Fruit fly (Drosophila melanogaster): ENCODE results near the gene Obp18a.

Gene Obp18a

DNA sequence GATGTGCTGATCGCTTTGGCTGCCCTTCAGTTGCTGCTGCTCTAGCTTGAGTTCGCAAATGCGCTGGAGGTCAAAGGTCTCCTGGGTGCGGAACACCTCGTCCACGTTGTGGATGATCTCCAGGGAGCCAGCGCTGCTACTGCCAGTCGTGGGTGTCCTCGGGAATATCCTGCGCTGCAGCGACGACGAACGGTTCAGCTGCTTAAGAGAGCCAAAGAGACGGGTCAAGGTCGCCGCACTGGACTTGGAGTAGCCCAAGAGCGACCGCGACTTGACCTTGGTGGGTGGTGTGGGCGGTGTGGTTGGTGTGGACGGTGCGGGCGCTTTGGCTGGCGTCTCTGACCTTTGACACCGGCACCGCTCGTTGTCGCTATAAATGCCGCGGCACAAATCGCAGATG, 18.6 kb upstream of the Obp18a start:
- TF ChIP-seq psq (optimal IDR thresholded peaks at IDR 0.05) (no peak), h (optimal IDR thresholded peaks at IDR 0.05) (no peak), ttk (optimal IDR thresholded peaks at IDR 0.05) (no peak), Sin3A (optimal IDR thresholded peaks at IDR 0.05) (no peak), insv (optimal IDR thresholded peaks at IDR 0.05) (no peak), Myc (optimal IDR thresholded peaks at IDR 0.05) (no peak)

DNA sequence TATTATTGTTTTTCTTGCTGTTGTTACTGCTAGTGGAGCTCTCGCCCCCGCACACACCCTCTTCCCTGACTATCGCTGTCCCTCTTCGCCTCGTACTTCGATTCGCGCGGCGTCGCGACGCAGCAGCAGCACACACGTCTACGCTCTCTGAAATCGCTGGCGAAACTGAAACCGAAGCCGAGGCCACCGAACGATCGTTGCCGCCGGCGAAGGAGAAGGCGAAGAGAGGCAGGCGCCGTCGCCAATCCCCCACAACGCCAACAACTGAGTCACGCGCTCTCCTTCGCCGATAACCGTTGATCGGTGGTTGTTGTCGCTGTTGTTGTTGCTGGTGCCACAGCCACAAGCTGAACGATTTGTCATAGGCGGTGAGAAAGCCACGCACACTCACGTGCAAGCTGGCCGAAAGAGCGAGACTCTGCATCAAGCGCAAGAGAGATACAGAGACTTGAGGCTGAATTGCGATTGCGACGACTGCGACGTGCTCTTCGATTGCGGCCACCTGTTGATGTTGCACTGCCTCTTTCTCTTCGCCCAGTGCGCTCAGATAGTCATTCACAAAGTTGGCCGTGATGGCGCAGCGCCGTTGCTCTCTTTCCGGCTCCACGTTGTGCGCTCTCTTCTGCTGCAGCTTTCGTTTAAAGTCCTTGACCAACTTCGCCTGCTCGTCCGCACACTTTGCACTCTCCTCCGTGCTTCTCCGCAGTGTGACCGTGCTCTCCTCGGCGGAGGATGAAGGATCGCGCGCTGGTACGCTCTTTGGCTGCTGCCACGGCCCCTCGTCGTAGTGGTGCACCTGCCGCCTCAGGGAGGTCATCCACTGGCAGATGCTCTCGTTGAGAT, 17.8 kb upstream of the Obp18a start:
- TF ChIP-seq Sin3A (optimal IDR thresholded peaks at IDR 0.05) (no peak), h (optimal IDR thresholded peaks at IDR 0.05) (no peak), ttk (optimal IDR thresholded peaks at IDR 0.05) (no peak), insv (optimal IDR thresholded peaks at IDR 0.05) (no peak), psq (optimal IDR thresholded peaks at IDR 0.05) (no peak), Myc (optimal IDR thresholded peaks at IDR 0.05) (no peak)

DNA sequence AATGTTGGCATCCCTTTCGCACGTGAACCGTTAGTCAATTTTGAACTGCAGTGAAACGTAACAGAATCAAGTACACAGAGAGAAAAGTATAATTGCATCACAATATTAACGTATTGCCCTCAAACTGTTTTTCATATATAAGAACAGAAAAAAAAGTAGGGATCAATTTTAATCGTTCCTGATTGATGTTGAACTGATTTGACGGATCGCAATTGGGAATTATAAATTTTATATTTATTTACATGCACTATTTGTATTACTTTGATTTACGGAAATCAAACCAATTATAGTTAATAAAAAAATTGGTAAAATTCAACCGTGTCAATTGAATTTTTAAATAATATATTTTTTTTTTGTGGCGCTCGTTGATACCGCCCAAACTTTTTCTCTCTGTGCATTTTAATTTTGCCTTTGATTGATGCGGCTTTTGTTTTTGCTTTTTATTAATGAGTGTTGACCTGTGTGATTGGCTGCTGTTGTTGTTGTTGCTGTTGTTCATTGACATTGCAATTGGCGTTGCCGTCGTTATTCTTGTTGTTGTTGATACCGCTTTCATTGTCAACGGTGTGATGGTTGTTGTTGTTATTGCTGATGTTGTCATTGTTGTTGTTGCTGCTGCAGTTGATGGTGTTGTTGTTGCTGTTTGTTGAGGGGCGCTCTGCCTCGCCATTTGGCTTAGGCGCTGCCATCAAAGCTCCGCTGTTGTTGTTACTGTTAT, 17.1 kb upstream of the Obp18a start:
- no peak for TF ChIP-seq Sin3A (optimal IDR thresholded peaks at IDR 0.05)
- no peak for TF ChIP-seq h (optimal IDR thresholded peaks at IDR 0.05)
- TF ChIP-seq ttk (optimal IDR thresholded peaks at IDR 0.05): no peak
- TF ChIP-seq psq (optimal IDR thresholded peaks at IDR 0.05): no peak
- no peak for TF ChIP-seq Myc (optimal IDR thresholded peaks at IDR 0.05)
- TF ChIP-seq insv (optimal IDR thresholded peaks at IDR 0.05): no peak

DNA sequence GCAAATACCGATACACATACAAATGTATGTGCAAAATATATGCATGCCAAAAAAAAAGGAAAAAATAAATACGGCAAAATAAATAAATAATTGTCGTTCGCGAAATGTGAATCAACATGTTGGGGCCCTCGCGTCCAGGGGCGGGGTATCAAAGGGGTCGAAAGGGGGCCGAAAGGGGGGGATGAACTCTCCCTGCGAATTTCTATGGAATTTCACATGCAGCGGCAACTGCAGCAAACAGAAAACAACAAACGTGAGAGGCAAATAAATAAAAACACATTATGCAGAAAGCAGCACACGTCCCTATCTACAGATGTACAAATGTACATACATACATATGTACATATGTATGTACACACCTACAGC, 13.8 kb upstream of the Obp18a start:
- TF ChIP-seq ttk (optimal IDR thresholded peaks at IDR 0.05): no peak
- no peak for TF ChIP-seq Sin3A (optimal IDR thresholded peaks at IDR 0.05)
- TF ChIP-seq insv (optimal IDR thresholded peaks at IDR 0.05): no peak
- no peak for TF ChIP-seq h (optimal IDR thresholded peaks at IDR 0.05)
- TF ChIP-seq Myc (optimal IDR thresholded peaks at IDR 0.05): no peak
- TF ChIP-seq psq (optimal IDR thresholded peaks at IDR 0.05): no peak

DNA sequence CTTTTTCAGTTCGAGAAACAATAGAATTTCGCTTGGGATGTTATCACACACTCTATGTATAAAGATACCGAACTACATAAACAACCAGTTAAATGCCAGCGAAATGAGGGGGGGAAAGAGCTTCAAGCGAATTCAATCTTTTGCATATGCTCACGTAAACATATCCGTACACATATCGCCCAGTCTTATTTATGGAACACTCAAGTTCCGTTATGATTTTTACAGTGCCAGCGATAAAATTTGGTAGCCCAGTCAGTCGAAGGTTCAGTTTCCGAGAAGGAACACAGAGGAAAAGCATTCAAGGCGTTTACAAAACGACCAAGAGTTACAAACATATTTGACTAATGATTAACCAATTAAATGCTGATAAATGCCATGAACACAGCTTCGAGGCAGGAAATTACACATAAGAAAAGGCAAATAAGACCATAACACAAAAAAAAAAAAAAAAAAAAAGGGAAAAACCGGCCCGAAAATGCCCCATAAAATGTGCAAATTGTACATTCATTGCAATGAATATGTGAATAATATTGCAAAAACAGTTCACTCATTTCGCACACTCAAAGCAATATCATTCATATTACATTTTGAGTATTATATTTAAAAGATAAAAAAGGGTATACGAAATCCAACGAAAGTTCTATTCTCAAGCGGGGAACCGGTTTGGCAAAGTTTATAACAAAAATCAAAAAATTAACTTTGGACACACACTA, 13.3 kb upstream of the Obp18a start:
- TF ChIP-seq insv (optimal IDR thresholded peaks at IDR 0.05) (no peak), psq (optimal IDR thresholded peaks at IDR 0.05) (no peak), Sin3A (optimal IDR thresholded peaks at IDR 0.05) (no peak), ttk (optimal IDR thresholded peaks at IDR 0.05) (no peak)

DNA sequence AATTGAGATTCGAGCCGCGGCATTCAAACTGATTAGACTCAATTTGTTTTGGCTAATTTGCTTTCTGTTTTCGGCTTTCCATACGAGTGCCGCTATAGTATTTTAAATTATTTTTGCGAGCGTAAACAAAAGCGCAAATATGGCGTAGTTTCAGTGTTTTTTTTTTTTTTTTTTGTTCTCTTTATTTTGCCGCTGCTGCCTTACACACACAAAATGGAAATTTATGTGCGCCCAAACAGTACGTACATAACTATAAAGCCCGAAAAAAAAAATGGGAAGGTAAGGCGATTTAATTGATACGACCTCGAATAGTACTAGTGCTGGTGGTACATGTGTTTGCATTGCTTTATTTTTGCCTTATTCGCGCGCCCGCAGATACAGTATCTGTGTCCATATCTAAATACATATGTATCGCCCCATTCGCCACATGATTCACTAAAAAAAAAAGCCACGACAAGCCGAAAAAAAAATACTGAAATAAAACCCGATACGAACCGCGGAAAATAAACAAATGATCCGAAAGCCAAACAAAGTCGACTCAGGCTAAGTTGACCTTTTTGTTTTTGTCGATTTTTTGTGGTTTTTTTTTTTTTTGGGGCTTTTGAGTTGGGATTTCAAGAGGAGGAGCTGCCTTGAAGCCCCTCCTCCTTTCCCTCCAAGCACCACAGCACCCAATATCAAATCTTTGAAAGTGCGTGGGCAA, 12.4 kb upstream of the Obp18a start:
- no peak for TF ChIP-seq h (optimal IDR thresholded peaks at IDR 0.05)
- TF ChIP-seq Sin3A (optimal IDR thresholded peaks at IDR 0.05): no peak
- no peak for TF ChIP-seq insv (optimal IDR thresholded peaks at IDR 0.05)
- no peak for TF ChIP-seq psq (optimal IDR thresholded peaks at IDR 0.05)
- TF ChIP-seq Myc (optimal IDR thresholded peaks at IDR 0.05): no peak
- no peak for TF ChIP-seq ttk (optimal IDR thresholded peaks at IDR 0.05)

DNA sequence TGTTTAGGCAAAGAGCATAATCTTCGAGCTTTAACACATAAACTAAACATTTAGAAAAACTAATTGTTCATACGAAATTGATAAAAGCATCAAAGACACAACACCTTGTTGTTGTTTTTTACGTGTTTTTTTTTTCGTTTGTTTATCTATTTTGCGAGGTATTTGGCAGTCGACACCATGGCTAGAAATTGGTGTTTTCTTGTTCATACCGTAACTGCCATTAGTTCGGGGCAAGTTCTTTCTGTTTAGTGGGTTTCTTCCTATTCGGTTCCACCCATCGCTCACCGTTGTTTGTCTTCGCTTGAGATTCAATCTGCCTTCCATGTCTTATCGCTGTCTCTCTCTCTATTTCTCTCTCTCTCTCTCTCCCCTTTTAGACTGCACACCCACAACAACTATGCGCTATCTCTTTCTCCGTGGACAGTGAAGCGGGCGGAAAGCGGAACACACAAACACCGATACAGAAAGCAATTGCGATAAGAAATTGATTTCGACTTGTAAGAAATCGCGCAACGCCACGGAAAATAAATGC, 10.8 kb upstream of the Obp18a start:
- TF ChIP-seq insv (optimal IDR thresholded peaks at IDR 0.05): no peak
- TF ChIP-seq psq (optimal IDR thresholded peaks at IDR 0.05): no peak
- TF ChIP-seq ttk (optimal IDR thresholded peaks at IDR 0.05): no peak
- TF ChIP-seq h (optimal IDR thresholded peaks at IDR 0.05): no peak
- TF ChIP-seq Sin3A (optimal IDR thresholded peaks at IDR 0.05): no peak

DNA sequence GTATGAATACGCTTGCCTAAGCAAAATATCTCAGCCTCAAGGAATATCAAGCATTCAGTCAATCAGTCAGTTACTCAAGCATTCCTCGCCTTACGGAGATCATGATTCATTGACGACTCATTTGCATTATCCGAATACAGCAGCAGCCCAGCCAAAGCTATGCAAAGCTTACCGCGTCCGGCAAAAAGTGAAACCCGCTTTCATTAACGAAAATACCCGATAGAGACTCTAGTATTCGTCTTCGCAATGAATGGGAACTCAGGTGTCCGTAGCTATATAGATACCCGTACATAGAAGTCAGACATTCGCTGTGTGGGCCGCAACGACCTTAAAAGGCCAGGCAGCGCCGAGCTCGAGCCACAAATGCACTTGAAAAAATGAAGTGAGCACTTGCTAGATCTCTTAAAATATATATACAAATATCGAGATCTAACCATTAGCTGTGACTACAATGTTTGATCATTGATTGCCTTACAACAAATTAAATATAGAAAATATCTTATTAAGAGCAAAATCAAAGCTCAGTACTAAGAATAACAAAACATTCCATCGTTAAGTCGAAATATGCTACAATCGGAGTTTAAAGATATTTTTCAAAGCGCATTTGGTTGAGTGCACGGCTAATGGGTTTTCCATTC, 9.2 kb upstream of the Obp18a start:
- no peak for TF ChIP-seq Sin3A (optimal IDR thresholded peaks at IDR 0.05)
- no peak for TF ChIP-seq psq (optimal IDR thresholded peaks at IDR 0.05)
- no peak for TF ChIP-seq ttk (optimal IDR thresholded peaks at IDR 0.05)

DNA sequence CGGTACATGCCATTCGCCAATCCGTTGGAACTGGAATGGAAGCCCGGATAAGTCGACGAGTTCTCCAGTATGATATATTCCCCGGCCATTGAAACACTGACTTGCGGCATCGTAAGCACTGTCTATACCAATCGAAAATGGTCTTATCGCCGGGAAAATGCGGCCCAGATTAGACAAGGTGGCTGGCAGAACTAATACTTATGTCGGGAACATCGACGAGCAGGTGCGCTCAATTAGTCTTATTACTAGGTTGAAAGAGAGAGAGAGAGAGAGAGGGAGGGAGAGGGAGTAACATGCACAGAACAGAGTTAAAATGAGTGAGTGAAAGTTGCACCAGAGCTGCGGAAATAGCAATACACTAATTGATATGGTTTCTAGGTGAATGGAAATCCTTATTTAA, 8.5 kb downstream of the Obp18a start, which contains the start of gene tgy:
Gene tgy, minus strand, starts transcription at position 101 of the 400 bp plus-strand sequence.
- TF ChIP-seq h (optimal IDR thresholded peaks at IDR 0.05) (no peak), psq (optimal IDR thresholded peaks at IDR 0.05) (no peak), ttk (optimal IDR thresholded peaks at IDR 0.05) (no peak), Sin3A (optimal IDR thresholded peaks at IDR 0.05) (no peak), insv (optimal IDR thresholded peaks at IDR 0.05) (no peak), Myc (optimal IDR thresholded peaks at IDR 0.05) (no peak)

DNA sequence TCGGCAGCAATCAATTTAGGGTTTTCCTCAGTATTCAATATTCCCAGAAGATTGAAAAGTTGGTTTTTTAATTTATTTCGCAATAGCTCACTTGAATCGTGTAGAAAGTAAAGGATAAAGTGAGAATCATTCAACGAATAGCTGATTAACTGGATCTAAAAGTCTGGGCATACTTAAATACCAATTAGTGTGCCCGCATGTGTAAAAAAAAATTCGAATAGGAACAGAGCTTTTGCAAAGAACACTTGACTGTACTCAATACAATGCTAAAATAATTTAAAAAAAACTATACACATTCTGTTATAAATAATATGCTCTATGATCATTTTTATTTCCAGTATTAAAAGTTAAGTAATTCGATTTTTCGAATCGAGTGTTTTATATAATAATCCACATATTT, 11.4 kb downstream of the Obp18a start, which contains the start of gene CG15882:
Gene CG15882, minus strand, starts transcription at position 101 of the 400 bp plus-strand sequence.
- TF ChIP-seq insv (optimal IDR thresholded peaks at IDR 0.05) (no peak), psq (optimal IDR thresholded peaks at IDR 0.05) (no peak)

DNA sequence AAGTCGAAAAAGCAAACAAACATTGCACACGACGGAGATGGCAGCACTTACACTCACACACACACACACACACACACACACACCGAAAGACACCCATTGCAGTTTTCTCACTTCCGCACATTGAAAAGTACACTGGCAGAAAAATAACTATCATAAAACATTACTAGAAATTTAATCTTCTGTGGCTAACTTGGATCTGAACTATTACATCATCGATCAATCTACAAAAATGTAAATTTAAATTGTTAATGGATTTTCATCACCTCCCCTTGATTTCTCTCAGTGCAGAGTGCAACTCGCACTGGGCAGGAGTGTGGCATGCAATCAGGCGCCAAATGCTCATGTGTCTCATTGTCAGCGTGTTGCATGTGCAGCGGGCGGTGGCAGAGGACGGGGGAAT, 15.3 kb downstream of the Obp18a start:
- TF ChIP-seq psq (optimal IDR thresholded peaks at IDR 0.05) (no peak), Myc (optimal IDR thresholded peaks at IDR 0.05) (no peak), ttk (optimal IDR thresholded peaks at IDR 0.05) (no peak), Sin3A (optimal IDR thresholded peaks at IDR 0.05) (no peak), h (optimal IDR thresholded peaks at IDR 0.05) (no peak), insv (optimal IDR thresholded peaks at IDR 0.05) (no peak)
